Worm (Caenorhabditis elegans) whole organism, mixed stage, embryonic: ENCODE measurements around the gene srg-53.
"Not testable (repeated sequence)": the region's sequence is repeated elsewhere in the genome, so short reads cannot be mapped to it uniquely, and the experiment has no call there.

Experiments used
- M03D4.4 ChIP-seq: sonication (generic microtip); optimal IDR thresholded peaks from 2 replicates; lab custom pipeline; 2017; ENCODE audit warnings: mild to moderate bottlenecking, missing genetic modification characterization, missing compliant biosample characterization
- bed-3 ChIP-seq: fragments of 200-800 bp; sonication (Bioruptor generic); optimal IDR thresholded peaks from 3 replicates; lab custom pipeline; 2018; ENCODE audit warnings: mild to moderate bottlenecking, missing genetic modification characterization, moderate library complexity, missing compliant biosample characterization
- blmp-1 ChIP-seq: fragments of 150-350 bp; optimal IDR thresholded peaks from 2 replicates; lab custom pipeline; 2014; ENCODE audit warnings: missing biosample characterization, missing genetic modification characterization
- ceh-39 ChIP-seq: fragments of 150-350 bp; optimal IDR thresholded peaks from 2 replicates; lab custom pipeline; 2014; ENCODE audit warnings: missing biosample characterization, missing genetic modification characterization
- ceh-43 ChIP-seq: fragments of 200-800 bp; sonication (Bioruptor generic); optimal IDR thresholded peaks from 2 replicates; lab custom pipeline; 2018; ENCODE audit warnings: mild to moderate bottlenecking, missing genetic modification characterization, moderate library complexity, missing compliant biosample characterization
- ceh-83 ChIP-seq: fragments of 200-800 bp; sonication (Bioruptor generic); optimal IDR thresholded peaks from 2 replicates; lab custom pipeline; 2018; ENCODE audit warnings: mild to moderate bottlenecking, missing genetic modification characterization, missing compliant biosample characterization
- ces-1 ChIP-seq: fragments of 150-350 bp; optimal IDR thresholded peaks from 2 replicates; lab custom pipeline; 2014; ENCODE audit warnings: missing biosample characterization, missing genetic modification reagents, missing genetic modification characterization
- cnd-1 ChIP-seq: fragments of 200-800 bp; sonication (Bioruptor generic); optimal IDR thresholded peaks from 2 replicates; lab custom pipeline; 2018; ENCODE audit warnings: mild to moderate bottlenecking, missing genetic modification characterization, missing compliant biosample characterization
- elt-1 ChIP-seq: sonication (generic microtip); optimal IDR thresholded peaks from 2 replicates; lab custom pipeline; 2017; ENCODE audit warnings: missing genetic modification characterization, mild to moderate bottlenecking, missing compliant biosample characterization, antibody characterized with exemption, moderate library complexity, borderline replicate concordance; ENCODE audit not compliant: insufficient read depth
- elt-3 ChIP-seq: fragments of 150-350 bp; optimal IDR thresholded peaks from 2 replicates; lab custom pipeline; 2014; ENCODE audit warnings: missing biosample characterization, missing genetic modification characterization
- flh-1 ChIP-seq: fragments of 200-800 bp; sonication (Bioruptor generic); optimal IDR thresholded peaks from 2 replicates; lab custom pipeline; 2018; ENCODE audit warnings: mild to moderate bottlenecking, missing genetic modification characterization, moderate library complexity, missing compliant biosample characterization
- ham-2 ChIP-seq: fragments of 200-800 bp; sonication (Bioruptor generic); optimal IDR thresholded peaks from 2 replicates; lab custom pipeline; 2018; ENCODE audit warnings: mild to moderate bottlenecking, missing genetic modification characterization, missing compliant biosample characterization
- lin-13 ChIP-seq: fragments of 150-350 bp; optimal IDR thresholded peaks from 2 replicates; lab custom pipeline; 2014; ENCODE audit warnings: missing biosample characterization, missing genetic modification characterization
- lin-32 ChIP-seq: fragments of 200-800 bp; sonication (Bioruptor generic); optimal IDR thresholded peaks from 2 replicates; lab custom pipeline; 2018; ENCODE audit warnings: mild to moderate bottlenecking, missing genetic modification characterization, missing compliant biosample characterization
- mab-5 ChIP-seq: fragments of 150-350 bp; optimal IDR thresholded peaks from 2 replicates; lab custom pipeline; 2014; ENCODE audit warnings: missing biosample characterization, missing genetic modification characterization
- mep-1 ChIP-seq: fragments of 150-350 bp; optimal IDR thresholded peaks from 2 replicates; lab custom pipeline; 2017; ENCODE audit warnings: missing biosample characterization, missing genetic modification reagents, missing genetic modification characterization, inconsistent platforms
- mls-2 ChIP-seq: sonication (generic microtip); optimal IDR thresholded peaks from 2 replicates; lab custom pipeline; 2016; ENCODE audit warnings: mild to moderate bottlenecking, missing genetic modification characterization, moderate library complexity, missing compliant biosample characterization
- nhr-12 ChIP-seq: fragments of 150-350 bp; optimal IDR thresholded peaks from 2 replicates; lab custom pipeline; 2014; ENCODE audit warnings: missing biosample characterization, missing genetic modification characterization
- nhr-237 ChIP-seq: fragments of 150-350 bp; optimal IDR thresholded peaks from 2 replicates; lab custom pipeline; 2014; ENCODE audit warnings: missing biosample characterization, missing genetic modification characterization
- pha-4 ChIP-seq: fragments of 150-350 bp; optimal IDR thresholded peaks from 2 replicates; lab custom pipeline; 2018; ENCODE audit warnings: missing biosample characterization, missing genetic modification reagents, missing genetic modification characterization
- sem-2 ChIP-seq: fragments of 200-800 bp; sonication (Bioruptor generic); optimal IDR thresholded peaks from 2 replicates; lab custom pipeline; 2018; ENCODE audit warnings: mild to moderate bottlenecking, missing genetic modification characterization, missing compliant biosample characterization
- snpc-4 ChIP-seq: fragments of 150-350 bp; optimal IDR thresholded peaks from 2 replicates; lab custom pipeline; 2014; ENCODE audit warnings: missing biosample characterization, missing genetic modification characterization
- tbx-8 ChIP-seq: fragments of 200-800 bp; sonication (Bioruptor generic); optimal IDR thresholded peaks from 2 replicates; lab custom pipeline; 2018; ENCODE audit warnings: mild to moderate bottlenecking, missing genetic modification characterization, moderate library complexity, missing compliant biosample characterization
- unc-39 ChIP-seq: fragments of 150-350 bp; optimal IDR thresholded peaks from 2 replicates; lab custom pipeline; 2014; ENCODE audit warnings: missing biosample characterization, missing genetic modification characterization
- unc-62 ChIP-seq: fragments of 150-350 bp; optimal IDR thresholded peaks from 2 replicates; lab custom pipeline; 2014; ENCODE audit warnings: missing biosample characterization, missing genetic modification reagents, missing genetic modification characterization
- zip-8 ChIP-seq: fragments of 150-350 bp; optimal IDR thresholded peaks from 2 replicates; lab custom pipeline; 2014; ENCODE audit warnings: missing biosample characterization, missing genetic modification characterization
- ztf-11 ChIP-seq: fragments of 150-350 bp; optimal IDR thresholded peaks from 2 replicates; lab custom pipeline; 2014; ENCODE audit warnings: missing biosample characterization, missing genetic modification characterization

Gene srg-53

ce11 chrV:871029-871428, 8.2 kb upstream of the srg-53 start, which contains the start of gene T02B11.4:
T02B11.4 (minus strand) TSS chrV:871129.
- TF ChIP-seq nhr-12 (tag; lab: Kevin White, UChicago) (no peak), tbx-8 (no peak), ztf-11 (tag; lab: Kevin White, UChicago) (no peak), pha-4 (tag; lab: Kevin White, UChicago) (no peak), ceh-39 (no peak), blmp-1 (tag; lab: Kevin White, UChicago) (no peak), mls-2 (tag; lab: Kevin White, UChicago) (no peak), M03D4.4 (tag; lab: Kevin White, UChicago) (no peak)

ce11 chrV:875945-876344, 3.3 kb upstream of the srg-53 start, which contains the start of gene T02B11.9:
T02B11.9 (plus strand) TSS chrV:876245.
- TF ChIP-seq flh-1 (GFP tag; lab: Kevin White, UChicago) (no peak), tbx-8 (no peak), lin-13 (no peak), ceh-83 (GFP tag; lab: Kevin White, UChicago) (no peak), M03D4.4 (tag; lab: Kevin White, UChicago) (no peak)

ce11 chrV:878567-878966, 704 bp upstream of the srg-53 start, which contains the start of gene T02B11.8:
T02B11.8 (minus strand) TSS chrV:878667.
- no peak for TF ChIP-seq mab-5
- no peak for TF ChIP-seq mls-2 (tag; lab: Kevin White, UChicago)

- no peak for TF ChIP-seq nhr-237 (tag; lab: Kevin White, UChicago)
- no peak for TF ChIP-seq mep-1 (tag; lab: Kevin White, UChicago)
- TF ChIP-seq snpc-4 = no peak
- TF ChIP-seq unc-62 = no peak
- TF ChIP-seq unc-39 (tag; lab: Kevin White, UChicago) = no peak
Observed at ce11 chrV:884324-884723, 5.1 kb downstream of the srg-53 start, which contains the start of gene srj-38. srj-38 (minus strand) TSS chrV:884424.

- TF ChIP-seq nhr-12 (tag; lab: Kevin White, UChicago) (no peak), elt-3 (no peak), unc-39 (tag; lab: Kevin White, UChicago) (no peak), ceh-83 (GFP tag; lab: Kevin White, UChicago) (no peak)
- TF ChIP-seq, all 35 proteins: peak for 0
Observed at ce11 chrV:889216-889615, 9.9 kb downstream of the srg-53 start, which contains the start of gene T02B11.6. T02B11.6 (minus strand) TSS chrV:889316.

- TF ChIP-seq mls-2 (tag; lab: Kevin White, UChicago) (no peak), tbx-8 (no peak), M03D4.4 (tag; lab: Kevin White, UChicago) (no peak), ceh-39 (no peak), unc-39 (tag; lab: Kevin White, UChicago) (no peak), lin-13 (no peak), nhr-237 (tag; lab: Kevin White, UChicago) (no peak), ztf-11 (tag; lab: Kevin White, UChicago) (no peak), elt-3 (no peak), ces-1 (GFP tag; lab: Kevin White, UChicago) (no peak), ceh-83 (GFP tag; lab: Kevin White, UChicago) (no peak), cnd-1 (tag; lab: Kevin White, UChicago) (no peak), elt-1 (tag; lab: Kevin White, UChicago) (no peak), zip-8 (tag; lab: Kevin White, UChicago) (no peak), lin-32 (GFP tag; lab: Kevin White, UChicago) (no peak), ceh-43 (no peak), mab-5 (no peak), sem-2 (GFP tag; lab: Kevin White, UChicago) (no peak), flh-1 (GFP tag; lab: Kevin White, UChicago) (no peak), ham-2 (GFP tag; lab: Kevin White, UChicago) (no peak)
- TF ChIP-seq, all 35 proteins: peak for 0
Observed at ce11 chrV:890423-890822, 11.2 kb downstream of the srg-53 start, which contains the start of gene srlf-21. srlf-21 (minus strand) TSS chrV:890523.

- not testable (repeated sequence) for TF ChIP-seq cnd-1 (tag; lab: Kevin White, UChicago); bed-3 (GFP tag; lab: Kevin White, UChicago); snpc-4
Observed at ce11 chrV:890835-891234, 11.6 kb downstream of the srg-53 start, which contains the start of gene srlf-22. srlf-22 (plus strand) TSS chrV:891135.
